Fruit fly (Drosophila melanogaster) whole organism, embryonic: ENCODE measurements around the gene CG7203.

Experiments
- CG31224 ChIP-seq: fragments of 200-800 bp; sonication (Bioruptor generic); IDR thresholded peaks from 2 replicates; pipeline ENCODE4 v1.3.6; 2022; ENCODE audit warnings: missing biosample characterization, missing genetic modification characterization
- CG3407 ChIP-seq: fragments of 200-800 bp; sonication (Bioruptor generic); optimal IDR thresholded peaks from 2 replicates; lab custom pipeline; 2018; ENCODE audit warnings: missing biosample characterization, mild to moderate bottlenecking, missing genetic modification characterization
- CG6854 ChIP-seq: fragments of 200-800 bp; sonication (Bioruptor generic); optimal IDR thresholded peaks from 3 replicates; lab custom pipeline; 2017; ENCODE audit warnings: missing biosample characterization, mild to moderate bottlenecking, missing genetic modification characterization
- Opbp ChIP-seq: fragments of 200-800 bp; sonication (Bioruptor generic); IDR thresholded peaks from 3 replicates; pipeline ENCODE4 v1.3.6; 2022; ENCODE audit warnings: missing biosample characterization, missing genetic modification characterization; ENCODE audit not compliant: partially characterized antibody
- Sin3A ChIP-seq: fragments of >200 bp; optimal IDR thresholded peaks from 2 replicates; lab custom pipeline; 2018
- her ChIP-seq: fragments of 200-800 bp; sonication (Bioruptor generic); optimal IDR thresholded peaks from 2 replicates; lab custom pipeline; 2016; ENCODE audit warnings: missing biosample characterization, missing genetic modification characterization
- shn ChIP-seq: fragments of 200-800 bp; sonication (Bioruptor generic); optimal IDR thresholded peaks from 3 replicates; lab custom pipeline; 2016; ENCODE audit warnings: missing biosample characterization, missing genetic modification characterization
- sob ChIP-seq: fragments of 200-800 bp; sonication (Bioruptor generic); IDR thresholded peaks from 2 replicates; pipeline ENCODE4 v1.3.6; 2022; ENCODE audit warnings: missing biosample characterization, missing genetic modification characterization
- tna ChIP-seq: fragments of 200-800 bp; sonication (Bioruptor generic); IDR thresholded peaks from 2 replicates; pipeline ENCODE4 v1.3.6; 2022; ENCODE audit warnings: missing biosample characterization, missing genetic modification characterization; ENCODE audit not compliant: partially characterized antibody

CG7203 gene

DNA sequence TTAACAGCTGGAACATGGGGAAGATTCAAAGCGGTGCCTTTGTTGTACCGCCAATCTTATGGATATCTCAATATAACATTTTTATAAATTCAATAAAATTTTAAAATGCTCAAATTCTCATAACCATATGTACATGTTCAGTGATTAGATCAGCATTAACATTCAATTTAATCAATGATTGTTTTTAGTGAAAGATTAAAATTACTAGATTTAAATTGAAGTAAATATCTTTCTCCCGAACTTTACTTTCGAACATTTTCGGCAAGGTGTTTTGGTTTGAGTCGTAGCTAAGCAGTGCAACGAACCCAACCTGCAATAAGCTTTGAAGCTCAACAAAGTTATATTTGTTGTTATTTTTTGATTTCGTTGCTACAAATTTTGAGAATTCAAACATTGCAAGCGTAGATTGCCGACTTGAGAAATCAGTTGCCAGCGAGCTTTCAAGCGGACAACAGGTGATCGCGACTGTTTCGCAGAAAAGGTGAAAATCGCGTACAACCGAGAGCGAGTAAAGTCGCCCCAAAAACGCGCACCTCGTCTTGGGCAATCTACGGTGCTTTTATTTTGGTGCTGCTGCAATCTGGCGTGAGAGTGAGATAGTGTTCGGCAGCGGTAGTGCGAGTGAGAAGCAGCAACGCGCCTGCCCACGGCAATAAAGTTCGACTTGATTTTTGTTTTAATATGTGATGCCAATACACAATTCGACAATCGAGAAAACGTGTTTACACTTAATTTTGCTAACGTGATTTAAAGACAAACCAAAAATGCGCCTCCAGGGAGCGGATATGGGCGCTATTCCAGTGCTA, 50.4 kb downstream of the CG7203 start, which contains the start of gene Tep3 (continued):
- no peak for TF ChIP-seq Opbp
- no peak; the same call in 1 of the 2 replicates for TF ChIP-seq sob (GFP tag; lab: Robert Waterston, UW)
- no peak for TF ChIP-seq Sin3A (lab: Kevin White, UChicago)
- TF ChIP-seq CG31224 (GFP tag; lab: Robert Waterston, UW), result no peak
- no peak for TF ChIP-seq CG6854
- TF ChIP-seq her (GFP tag; lab: Kevin White, UChicago), result no peak
- TF ChIP-seq shn (GFP tag; lab: Kevin White, UChicago), result no peak
- no peak for TF ChIP-seq CG3407 (GFP tag; lab: Kevin White, UChicago)
- TF ChIP-seq tna, result no peak
